Worm (Caenorhabditis elegans) whole organism, young adult: Measurements from ENCODE around the gene C16C8.10.

ENCODE experiments used
- K12H6.12 ChIP-seq: fragments of 200-800 bp; sonication (Bioruptor generic); optimal IDR thresholded peaks from 2 replicates; lab custom pipeline; 2018; ENCODE audit warnings: mild to moderate bottlenecking, missing genetic modification characterization, missing compliant biosample characterization
- ama-1 ChIP-seq, 3 experiments: fragments of 150-350 bp in 1 of 3; sonication (generic microtip) in 2 of 3; optimal IDR thresholded peaks; 2 replicates each; lab custom pipeline; 2014 to 2018; ENCODE audit warnings: missing biosample characterization in 2 of 3, missing genetic modification characterization in 2 of 3, missing genetic modification reagents in 2 of 3
- egl-18 ChIP-seq: fragments of 200-800 bp; sonication (Bioruptor generic); IDR thresholded peaks from 2 replicates; pipeline ENCODE4 v1.3.6; 2022; ENCODE audit warnings: missing genetic modification reagents, missing genetic modification characterization, missing compliant biosample characterization
- fkh-3 ChIP-seq: sonication (generic microtip); optimal IDR thresholded peaks from 2 replicates; lab custom pipeline; 2016; ENCODE audit warnings: mild to moderate bottlenecking, missing genetic modification characterization, missing compliant biosample characterization
- hmg-1.2 ChIP-seq: fragments of 200-800 bp; sonication (Bioruptor generic); IDR thresholded peaks from 2 replicates; pipeline ENCODE4 v1.3.6; 2022; ENCODE audit warnings: missing genetic modification reagents, missing genetic modification characterization, missing compliant biosample characterization
- lin-40 ChIP-seq: sonication (generic microtip); optimal IDR thresholded peaks from 2 replicates; lab custom pipeline; 2016; ENCODE audit warnings: missing genetic modification characterization, mild to moderate bottlenecking, missing compliant biosample characterization, missing genotype, missing genetic modification reagents
- mxl-1 ChIP-seq: sonication (generic microtip); optimal IDR thresholded peaks from 2 replicates; lab custom pipeline; 2016; ENCODE audit warnings: missing genetic modification characterization, missing compliant biosample characterization
- sea-2 ChIP-seq: fragments of 200-800 bp; sonication (Bioruptor generic); IDR thresholded peaks from 2 replicates; pipeline ENCODE4 v1.3.6; 2022; ENCODE audit warnings: missing genetic modification characterization, missing compliant biosample characterization
- snpc-4 ChIP-seq, 5 experiments: fragments of 150-350 bp in 1 of 5; sonication (generic microtip) in 4 of 5; optimal IDR thresholded peaks; 2 replicates each; lab custom pipeline; 2014 to 2018; ENCODE audit warnings: missing genetic modification characterization in 5 of 5, missing biosample characterization in 3 of 5, antibody characterized with exemption in 2 of 5, mild to moderate bottlenecking in 2 of 5, missing compliant biosample characterization in 2 of 5, missing genotype in 2 of 5, moderate library complexity in 2 of 5, missing genetic modification reagents in 1 of 5
- ztf-22 ChIP-seq: fragments of 200-800 bp; sonication (Bioruptor generic); optimal IDR thresholded peaks from 2 replicates; lab custom pipeline; 2018; ENCODE audit warnings: mild to moderate bottlenecking, missing genetic modification characterization, moderate library complexity, missing compliant biosample characterization

DNA sequence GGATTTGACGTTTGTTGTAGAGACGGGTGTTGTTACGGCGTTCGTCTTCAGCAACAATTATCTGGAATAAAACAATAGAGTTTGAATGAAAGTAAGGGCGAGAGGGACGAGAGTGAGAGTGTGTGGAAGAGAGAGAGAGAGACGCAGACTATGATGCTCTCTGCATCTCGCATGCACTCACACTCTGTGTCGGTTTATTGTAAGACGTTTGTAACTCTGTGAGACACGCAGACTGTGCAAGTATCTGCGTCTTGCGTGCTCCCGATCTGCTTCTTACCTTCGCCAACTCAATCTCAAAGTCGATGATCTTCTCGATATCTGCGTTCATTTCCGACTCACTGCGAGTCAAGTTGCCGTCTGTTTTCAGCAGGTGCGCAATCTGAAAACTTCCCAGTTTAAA is 41.5 kb downstream of the C16C8.10 start:
- TF ChIP-seq ama-1 (optimal IDR thresholded peaks at IDR 0.05; lab: Kevin White, UChicago), result no peak
- no peak for TF ChIP-seq ama-1 (GFP tag; optimal IDR thresholded peaks at IDR 0.05; lab: Kevin White, UChicago)
- TF ChIP-seq snpc-4 (GFP tag; optimal IDR thresholded peaks at IDR 0.05; lab: Kevin White, UChicago), result no peak
- no peak for TF ChIP-seq snpc-4 (tag; optimal IDR thresholded peaks at IDR 0.05; lab: Kevin White, UChicago)
- no peak for TF ChIP-seq lin-40 (tag; lab: Kevin White, UChicago)
- TF ChIP-seq K12H6.12 (tag; lab: Kevin White, UChicago), result no peak
- TF ChIP-seq sea-2 (GFP tag; lab: Robert Waterston, UW), result no peak
- peak; percentile 34; the same call in 1 of the 2 replicates for TF ChIP-seq hmg-1.2
- TF ChIP-seq egl-18 (GFP tag; lab: Robert Waterston, UW), result no peak
- TF ChIP-seq ztf-22 (GFP tag; lab: Kevin White, UChicago), result no peak
- no peak for TF ChIP-seq fkh-3
- no peak for TF ChIP-seq mxl-1 (tag; lab: Kevin White, UChicago)
